Worm (Caenorhabditis elegans) whole organism, young adult: ENCODE measurements around the gene bus-1.

Experiments
- B0336.3 ChIP-seq: fragments of 200-800 bp; sonication (Bioruptor generic); IDR thresholded peaks from 2 replicates; pipeline ENCODE4 v1.3.6; 2022; ENCODE audit warnings: missing genetic modification characterization, missing compliant biosample characterization
- F23B12.7 ChIP-seq: sonication (generic microtip); optimal IDR thresholded peaks from 2 replicates; lab custom pipeline; 2017; ENCODE audit warnings: missing genetic modification characterization, mild to moderate bottlenecking, missing compliant biosample characterization, antibody characterized with exemption, moderate library complexity; ENCODE audit not compliant: insufficient read depth
- ama-1 ChIP-seq, 3 experiments: fragments of 150-350 bp in 1 of 3; sonication (generic microtip) in 2 of 3; optimal IDR thresholded peaks; 2 replicates each; lab custom pipeline; 2014 to 2018; ENCODE audit warnings: missing biosample characterization in 2 of 3, missing genetic modification characterization in 2 of 3, missing genetic modification reagents in 2 of 3
- cebp-2 ChIP-seq: fragments of 200-800 bp; sonication (Bioruptor generic); IDR thresholded peaks from 2 replicates; pipeline ENCODE4 v1.3.6; 2022; ENCODE audit warnings: missing genetic modification characterization, missing compliant biosample characterization
- ceh-91 ChIP-seq: fragments of 200-800 bp; sonication (Bioruptor generic); IDR thresholded peaks from 2 replicates; pipeline ENCODE4 v1.3.6; 2022; ENCODE audit warnings: missing genetic modification reagents, missing genetic modification characterization, missing compliant biosample characterization
- dpl-1 ChIP-seq: fragments of 150-350 bp; optimal IDR thresholded peaks from 2 replicates; lab custom pipeline; 2014; ENCODE audit warnings: missing biosample characterization, missing genetic modification reagents, missing genetic modification characterization
- efl-1 ChIP-seq: fragments of 150-350 bp; optimal IDR thresholded peaks from 2 replicates; lab custom pipeline; 2014; ENCODE audit warnings: missing biosample characterization, missing genetic modification reagents, missing genetic modification characterization
- ekl-4 ChIP-seq: fragments of 200-800 bp; sonication (Bioruptor generic); IDR thresholded peaks from 2 replicates; pipeline ENCODE4 v1.3.6; 2022; ENCODE audit warnings: missing genetic modification reagents, missing genetic modification characterization, missing compliant biosample characterization
- ets-4 ChIP-seq: fragments of 200-800 bp; sonication (Bioruptor generic); optimal IDR thresholded peaks from 2 replicates; lab custom pipeline; 2018; ENCODE audit warnings: mild to moderate bottlenecking, missing genetic modification characterization, missing compliant biosample characterization
- pha-4 ChIP-seq: fragments of 150-350 bp; sonication (generic microtip); optimal IDR thresholded peaks from 2 replicates; lab custom pipeline; 2014; ENCODE audit warnings: missing biosample characterization, missing genetic modification reagents, missing genetic modification characterization
- sea-2 ChIP-seq: fragments of 200-800 bp; sonication (Bioruptor generic); IDR thresholded peaks from 2 replicates; pipeline ENCODE4 v1.3.6; 2022; ENCODE audit warnings: missing genetic modification characterization, missing compliant biosample characterization
- snpc-1.1 ChIP-seq: sonication (generic microtip); optimal IDR thresholded peaks from 2 replicates; lab custom pipeline; 2017; ENCODE audit warnings: missing genetic modification characterization, mild to moderate bottlenecking, missing compliant biosample characterization, antibody characterized with exemption, moderate library complexity, missing genotype, missing genetic modification reagents; ENCODE audit not compliant: insufficient read depth
- snpc-4 ChIP-seq, 5 experiments: fragments of 150-350 bp in 1 of 5; sonication (generic microtip) in 4 of 5; optimal IDR thresholded peaks; 2 replicates each; lab custom pipeline; 2014 to 2018; ENCODE audit warnings: missing genetic modification characterization in 5 of 5, missing biosample characterization in 3 of 5, antibody characterized with exemption in 2 of 5, mild to moderate bottlenecking in 2 of 5, missing compliant biosample characterization in 2 of 5, missing genotype in 2 of 5, moderate library complexity in 2 of 5, missing genetic modification reagents in 1 of 5
- tlf-1 ChIP-seq: fragments of 200-800 bp; sonication (Bioruptor generic); optimal IDR thresholded peaks from 2 replicates; lab custom pipeline; 2018; ENCODE audit warnings: mild to moderate bottlenecking, missing genetic modification characterization, missing compliant biosample characterization

ce11 chrV:8980845-8981244 lies 43.8 kb downstream of the bus-1 start, which contains the start of gene str-84:
- TF ChIP-seq sea-2 (GFP tag; lab: Robert Waterston, UW) (no peak), B0336.3 (GFP tag; lab: Robert Waterston, UW) (no peak), snpc-1.1 (tag; lab: Kevin White, UChicago) (no peak), ceh-91 (GFP tag; lab: Robert Waterston, UW) (no peak), tlf-1 (GFP tag; lab: Kevin White, UChicago) (no peak), ekl-4 (GFP tag; lab: Robert Waterston, UW) (no peak), ets-4 (GFP tag; lab: Kevin White, UChicago) (no peak), ama-1 (optimal IDR thresholded peaks at IDR 0.05; lab: Kevin White, UChicago) (no peak), ama-1 (GFP tag; optimal IDR thresholded peaks at IDR 0.05; lab: Kevin White, UChicago) (no peak), dpl-1 (no peak), F23B12.7 (tag; lab: Kevin White, UChicago) (no peak), snpc-4 (GFP tag; optimal IDR thresholded peaks at IDR 0.05; lab: Kevin White, UChicago) (no peak), snpc-4 (tag; optimal IDR thresholded peaks at IDR 0.05; lab: Kevin White, UChicago) (no peak), pha-4 (no peak), efl-1 (no peak), cebp-2 (GFP tag; lab: Robert Waterston, UW) (no peak)
